Worm (Caenorhabditis elegans): ENCODE measurements around the gene F14F3.5.

Gene F14F3.5

ce11 chrX:10520185-10520584 lies 8.8 kb downstream of the F14F3.5 start:
- no peak for TF ChIP-seq unc-3 (GFP tag; conservative IDR thresholded peaks at IDR 0.05)
- TF ChIP-seq unc-3 (tag; optimal IDR thresholded peaks at IDR 0.05) = no peak
- no peak for TF ChIP-seq madf-2 (tag; optimal IDR thresholded peaks at IDR 0.05)
- no peak for TF ChIP-seq odd-2 (tag; optimal IDR thresholded peaks at IDR 0.05)
- TF ChIP-seq tbx-7 (tag; optimal IDR thresholded peaks at IDR 0.05) = no peak
- TF ChIP-seq ttx-3 (tag; optimal IDR thresholded peaks at IDR 0.05) = no peak
- no peak for TF ChIP-seq Y22D7AL.16 (tag; optimal IDR thresholded peaks at IDR 0.05)
- no peak for TF ChIP-seq hlh-15 (tag; optimal IDR thresholded peaks at IDR 0.05)
- no peak for TF ChIP-seq pat-9 (tag; optimal IDR thresholded peaks at IDR 0.05)
- TF ChIP-seq T23F11.4 (GFP tag; optimal IDR thresholded peaks at IDR 0.05) = no peak
- TF ChIP-seq sdc-2 (tag; optimal IDR thresholded peaks at IDR 0.05) = no peak

ce11 chrX:10516549-10516948 lies 12.5 kb downstream of the F14F3.5 start:
- TF ChIP-seq C08G9.2 (tag; optimal IDR thresholded peaks at IDR 0.05) = no peak
- no peak for TF ChIP-seq ahr-1 (tag; optimal IDR thresholded peaks at IDR 0.05)
- TF ChIP-seq npax-4 (tag; optimal IDR thresholded peaks at IDR 0.05) = no peak
- TF ChIP-seq ets-4 (tag; optimal IDR thresholded peaks at IDR 0.05) = no peak
- TF ChIP-seq unc-86 (tag; optimal IDR thresholded peaks at IDR 0.05) = no peak
- TF ChIP-seq unc-3 (GFP tag; conservative IDR thresholded peaks at IDR 0.05) = no peak
- TF ChIP-seq unc-3 (tag; optimal IDR thresholded peaks at IDR 0.05) = no peak
- TF ChIP-seq hlh-13 (GFP tag; optimal IDR thresholded peaks at IDR 0.05) = no peak
- TF ChIP-seq fax-1 (tag; optimal IDR thresholded peaks at IDR 0.05) = no peak
- TF ChIP-seq fkh-6 (tag; optimal IDR thresholded peaks at IDR 0.05) = no peak
- TF ChIP-seq elt-2 (tag; optimal IDR thresholded peaks at IDR 0.05) = no peak
- TF ChIP-seq pha-2 (tag; optimal IDR thresholded peaks at IDR 0.05) = no peak

- TF ChIP-seq nfya-1 (tag; optimal IDR thresholded peaks at IDR 0.05) (peak; percentile 59), syd-9 (tag; optimal IDR thresholded peaks at IDR 0.05) (no peak)
These were observed 14.2 kb downstream of the F14F3.5 start for ce11 chrX:10514834-10515233.

DNA sequence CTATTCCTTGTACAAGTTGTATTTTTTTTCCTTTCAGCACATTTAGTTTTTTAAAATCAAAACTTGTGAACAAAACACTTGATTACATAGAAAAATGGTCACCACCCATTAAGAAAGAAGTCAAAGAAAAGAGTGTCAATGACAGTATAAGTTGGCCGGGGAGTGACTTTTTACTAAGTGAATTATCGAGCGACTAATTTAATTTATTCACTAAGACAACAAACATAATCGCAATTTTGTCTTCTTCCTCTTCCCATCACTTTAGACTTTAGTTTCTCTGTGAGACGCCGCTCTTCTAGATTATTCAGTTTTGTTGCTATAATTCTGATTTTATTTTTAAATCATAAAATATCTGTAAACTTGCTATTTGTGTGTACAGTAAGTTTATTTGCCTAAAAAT lies 15.0 kb downstream of the F14F3.5 start:
- TF ChIP-seq unc-3 (GFP tag; conservative IDR thresholded peaks at IDR 0.05) = no peak
- TF ChIP-seq unc-3 (tag; optimal IDR thresholded peaks at IDR 0.05) = no peak
- TF ChIP-seq C08G9.2 (tag; optimal IDR thresholded peaks at IDR 0.05) = no peak
- TF ChIP-seq pha-2 (tag; optimal IDR thresholded peaks at IDR 0.05) = no peak
- no peak for TF ChIP-seq ceh-30 (tag; optimal IDR thresholded peaks at IDR 0.05)
- TF ChIP-seq madf-2 (tag; optimal IDR thresholded peaks at IDR 0.05) = no peak
- TF ChIP-seq tbx-7 (tag; optimal IDR thresholded peaks at IDR 0.05) = no peak
- no peak for TF ChIP-seq unc-42 (tag; optimal IDR thresholded peaks at IDR 0.05)
- TF ChIP-seq ceh-24 (tag; optimal IDR thresholded peaks at IDR 0.05) = no peak

- no peak for TF ChIP-seq ref-2 (tag; optimal IDR thresholded peaks at IDR 0.05)
These were observed 21.1 kb downstream of the F14F3.5 start for ce11 chrX:10507971-10508370.

ce11 chrX:10505193-10505592 lies 23.8 kb downstream of the F14F3.5 start:
- TF ChIP-seq nfya-1 (tag; optimal IDR thresholded peaks at IDR 0.05) (peak; percentile 80), ceh-31 (tag; optimal IDR thresholded peaks at IDR 0.05) (peak; percentile 37), ceh-22 (tag; optimal IDR thresholded peaks at IDR 0.05) (no peak), fkh-6 (tag; optimal IDR thresholded peaks at IDR 0.05) (no peak), ahr-1 (tag; optimal IDR thresholded peaks at IDR 0.05) (no peak), ceh-19 (GFP tag; optimal IDR thresholded peaks at IDR 0.05) (no peak)

- TF ChIP-seq ceh-6 (GFP tag; optimal IDR thresholded peaks at IDR 0.05) (no peak), hlh-13 (GFP tag; optimal IDR thresholded peaks at IDR 0.05) (no peak), sox-4 (tag; optimal IDR thresholded peaks at IDR 0.05) (no peak), pat-9 (tag; optimal IDR thresholded peaks at IDR 0.05) (no peak)
These were observed 25.6 kb downstream of the F14F3.5 start for ce11 chrX:10503393-10503792.
